Worm (Caenorhabditis elegans): Measurements from ENCODE around the gene nep-18.
"Not testable (repeated sequence)": the region's sequence is repeated elsewhere in the genome, so short reads cannot be mapped to it uniquely, and the experiment has no call there.

nep-18 gene

ce11 chrII:2563973-2564372 is at the start of gene nep-18:
nep-18 (minus strand) TSS chrII:2564073.
- TF ChIP-seq him-1 (tag; optimal IDR thresholded peaks at IDR 0.05) (no peak), dao-5 (tag; optimal IDR thresholded peaks at IDR 0.05) (no peak)

- not testable (repeated sequence) for TF ChIP-seq W03F9.2, him-1, dao-5 (tag; optimal IDR thresholded peaks at IDR 0.05)
Observed at ce11 chrII:2612278-2612677, 48.4 kb upstream of the nep-18 start, which contains the start of gene D2062.13. D2062.13 (plus strand) TSS chrII:2612578.

DNA sequence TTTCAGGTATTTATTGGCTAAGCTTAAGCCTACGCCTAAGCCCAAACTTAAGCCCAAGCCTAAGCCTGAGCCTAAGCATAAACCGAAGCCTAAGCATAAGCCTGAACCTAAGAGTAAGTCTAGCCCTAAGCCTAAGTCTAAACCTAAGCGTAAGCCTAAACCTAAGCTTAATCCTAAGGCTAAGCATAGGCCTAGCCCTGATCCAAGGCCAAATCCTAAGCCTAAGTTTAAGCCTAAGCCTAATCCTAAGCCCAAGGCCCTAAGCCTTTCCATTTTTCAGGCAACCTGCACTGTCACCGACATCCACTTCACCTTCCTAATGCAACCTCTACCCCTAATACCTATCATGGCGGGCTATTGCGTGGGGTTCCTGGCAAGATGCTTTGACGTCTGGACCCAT is 47.1 kb upstream of the nep-18 start:
- TF ChIP-seq him-1 (tag; optimal IDR thresholded peaks at IDR 0.05) (no peak), dao-5 (tag; optimal IDR thresholded peaks at IDR 0.05) (no peak), W03F9.2 (tag; optimal IDR thresholded peaks at IDR 0.05) (no peak)

- TF ChIP-seq W03F9.2 (tag; optimal IDR thresholded peaks at IDR 0.05): no peak
- TF ChIP-seq dao-5 (tag; optimal IDR thresholded peaks at IDR 0.05): no peak
- TF ChIP-seq him-1 (tag; optimal IDR thresholded peaks at IDR 0.05): no peak
Observed at ce11 chrII:2610202-2610912, 46.5 kb upstream of the nep-18 start, which contains the start of gene sri-38. sri-38 (plus strand) TSS chrII:2610862.

DNA sequence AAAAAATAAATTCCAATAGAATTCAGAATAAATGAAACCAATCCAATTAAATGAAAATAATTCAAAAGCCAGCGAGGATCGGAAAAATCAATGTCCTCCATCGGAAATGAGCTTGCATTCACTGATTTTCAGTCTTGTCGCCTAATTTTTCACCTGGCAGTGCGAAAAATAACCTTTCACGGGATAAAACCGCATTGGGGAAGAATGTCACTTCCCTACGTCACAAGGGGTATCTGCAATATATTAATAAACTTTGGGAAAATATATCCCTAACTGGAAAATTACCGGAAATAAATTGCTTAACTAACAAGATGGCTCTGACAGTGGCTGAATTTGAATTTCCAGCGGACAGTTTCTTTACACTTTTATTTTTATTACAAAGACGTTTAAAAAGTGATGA is 41.4 kb upstream of the nep-18 start, which contains the start of gene sri-77:
TSS of gene sri-77 (minus strand) at position 101 of the 400 bp plus-strand sequence.
- TF ChIP-seq him-1 (tag; optimal IDR thresholded peaks at IDR 0.05): no peak

DNA sequence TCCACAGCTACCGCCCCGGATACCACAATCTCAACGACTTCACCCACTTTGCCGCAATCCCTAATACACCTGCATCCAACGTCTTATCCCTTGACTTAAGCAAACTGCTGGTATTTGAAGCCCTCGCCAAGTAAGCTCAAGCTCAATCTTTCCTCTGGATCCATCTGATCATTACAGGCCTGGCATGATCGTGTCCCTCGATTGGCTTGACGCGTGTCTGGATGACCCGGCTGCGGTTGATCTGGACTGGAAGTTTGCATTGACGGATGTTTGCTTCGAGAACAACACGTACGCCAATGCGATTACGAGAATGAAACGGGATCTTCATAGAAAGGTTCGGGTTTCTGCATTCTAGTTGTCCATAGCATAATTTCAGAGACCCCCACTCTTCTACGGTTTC is 37.1 kb upstream of the nep-18 start:
- TF ChIP-seq W03F9.2 (tag; optimal IDR thresholded peaks at IDR 0.05) (no peak), dao-5 (tag; optimal IDR thresholded peaks at IDR 0.05) (no peak), him-1 (tag; optimal IDR thresholded peaks at IDR 0.05) (no peak)

DNA sequence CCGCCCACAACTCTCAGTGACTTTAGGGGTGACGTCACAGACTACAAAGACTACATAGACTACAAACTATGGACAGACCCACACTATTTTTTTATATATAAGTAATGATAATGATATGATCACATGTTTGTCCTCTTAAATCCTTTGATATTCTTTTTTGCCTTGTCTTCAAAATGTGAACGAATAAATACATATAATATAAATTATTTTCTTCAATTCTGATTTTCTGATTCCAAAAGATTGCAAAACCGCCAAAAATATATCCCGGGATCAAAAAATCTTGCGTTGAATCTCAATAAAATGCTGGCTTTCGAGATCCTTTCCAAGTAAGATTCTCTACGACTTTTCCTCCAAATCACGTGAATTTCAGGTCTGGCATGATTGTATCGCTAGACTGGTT is 36.3 kb upstream of the nep-18 start, which contains the start of gene F33H12.1:
TSS of gene F33H12.1 (plus strand) at position 301 of the 400 bp plus-strand sequence.
- not testable (repeated sequence) for TF ChIP-seq W03F9.2, dao-5, him-1 (tag; optimal IDR thresholded peaks at IDR 0.05)

DNA sequence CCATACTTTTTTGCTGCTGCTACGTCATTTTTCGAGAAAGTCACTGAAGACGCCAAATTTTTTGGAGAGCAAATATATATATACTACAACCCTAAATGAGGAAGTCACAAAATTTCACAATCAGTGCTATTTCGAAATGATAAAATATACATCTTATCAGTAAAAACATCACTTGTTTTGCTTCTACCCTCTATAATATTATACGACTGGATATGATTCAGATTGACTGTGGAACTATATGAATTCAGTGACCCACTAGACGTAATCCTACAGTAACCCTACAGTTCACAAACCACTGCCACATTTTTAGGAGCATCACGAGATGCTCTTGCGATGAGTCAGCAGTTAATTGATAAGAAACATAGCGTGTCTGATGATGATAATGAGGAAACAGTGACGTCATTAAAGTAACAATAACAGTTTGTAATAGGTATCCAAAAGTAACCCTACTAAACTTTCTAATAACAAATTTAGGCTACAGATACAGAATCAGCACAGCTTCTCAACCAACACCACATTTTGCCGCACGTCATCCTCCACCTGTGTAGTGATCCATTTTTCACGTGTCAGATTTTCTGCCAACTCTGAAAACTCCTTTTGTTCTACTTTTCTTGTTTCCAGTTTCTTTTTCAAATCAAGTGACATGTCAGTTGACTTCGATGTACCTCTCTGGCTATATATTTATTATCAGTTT is 23.1 kb upstream of the nep-18 start, which contains the start of the genes F33H12.7 and sri-39:
TSS of gene F33H12.7 (minus strand) at position 51 of the 694 bp plus-strand sequence.
TSS of gene sri-39 (plus strand) at position 644 of the 694 bp plus-strand sequence.
- TF ChIP-seq dao-5 (tag; optimal IDR thresholded peaks at IDR 0.05) (no peak), W03F9.2 (tag; optimal IDR thresholded peaks at IDR 0.05) (no peak), him-1 (tag; optimal IDR thresholded peaks at IDR 0.05) (no peak)

DNA sequence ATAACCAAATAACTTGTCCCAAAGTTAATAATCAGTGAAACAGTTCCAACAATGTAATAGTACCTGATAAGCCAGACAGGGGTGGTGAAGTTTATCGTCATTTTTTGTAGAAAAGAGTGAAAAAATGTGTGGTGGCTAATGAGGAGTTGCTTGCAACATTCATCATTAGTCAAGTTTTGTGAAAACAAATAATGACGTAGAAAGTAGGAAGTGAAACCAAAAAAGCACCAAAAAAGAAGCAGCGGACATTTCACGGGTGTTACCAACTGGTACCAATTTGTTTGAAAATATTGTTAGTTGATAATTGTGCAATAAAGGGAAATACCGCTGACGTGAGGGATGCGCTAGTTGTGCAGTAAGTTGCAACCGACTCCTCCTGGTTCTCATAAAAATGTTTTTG is 21.6 kb upstream of the nep-18 start, which contains the start of gene sri-36:
TSS of gene sri-36 (minus strand) at position 101 of the 400 bp plus-strand sequence.
- TF ChIP-seq dao-5 (tag; optimal IDR thresholded peaks at IDR 0.05) (no peak), him-1 (tag; optimal IDR thresholded peaks at IDR 0.05) (no peak), W03F9.2 (tag; optimal IDR thresholded peaks at IDR 0.05) (no peak)

ce11 chrII:2583044-2583443 is 19.2 kb upstream of the nep-18 start, which contains the start of gene sri-74:
sri-74 (minus strand) TSS chrII:2583144.
- no peak for TF ChIP-seq dao-5 (tag; optimal IDR thresholded peaks at IDR 0.05)
- TF ChIP-seq W03F9.2 (tag; optimal IDR thresholded peaks at IDR 0.05): no peak
- no peak for TF ChIP-seq him-1 (tag; optimal IDR thresholded peaks at IDR 0.05)

- no peak for TF ChIP-seq W03F9.2 (tag; optimal IDR thresholded peaks at IDR 0.05)
- no peak for TF ChIP-seq dao-5 (tag; optimal IDR thresholded peaks at IDR 0.05)
- TF ChIP-seq him-1 (tag; optimal IDR thresholded peaks at IDR 0.05): no peak
Observed at ce11 chrII:2578216-2578615, 14.3 kb upstream of the nep-18 start.

ce11 chrII:2564899-2565298 is 1.0 kb upstream of the nep-18 start, which contains the start of gene usp-39:
usp-39 (plus strand) TSS chrII:2565275.
- TF ChIP-seq W03F9.2 (tag; optimal IDR thresholded peaks at IDR 0.05) (peak; percentile 86), him-1 (tag; optimal IDR thresholded peaks at IDR 0.05) (peak; percentile 52), dao-5 (tag; optimal IDR thresholded peaks at IDR 0.05) (no peak)

DNA sequence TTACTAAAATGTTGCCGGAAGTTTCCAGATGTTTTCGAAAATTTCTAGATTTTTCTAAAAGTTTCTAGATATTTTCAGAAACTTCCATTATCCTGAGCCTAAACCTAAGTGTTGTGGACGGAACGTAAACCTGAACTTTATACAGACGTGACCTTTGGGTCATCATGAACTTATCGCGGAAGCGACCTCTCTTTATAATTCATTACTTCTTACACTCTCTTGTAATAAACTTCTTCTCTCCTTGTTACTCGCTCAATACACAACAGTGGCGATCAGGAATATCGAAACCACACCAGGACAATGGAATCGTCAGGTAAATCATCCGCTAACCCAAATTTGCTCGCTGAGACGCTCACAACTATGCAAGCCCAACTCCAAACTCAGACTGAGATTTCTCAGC is 10.2 kb downstream of the nep-18 start, which contains the start of gene K02F6.1:
TSS of gene K02F6.1 (plus strand) at position 301 of the 400 bp plus-strand sequence.
- not testable (repeated sequence) for TF ChIP-seq W03F9.2, dao-5, him-1 (tag; optimal IDR thresholded peaks at IDR 0.05)

ce11 chrII:2553030-2553429 is 10.8 kb downstream of the nep-18 start:
- TF ChIP-seq W03F9.2 (tag; optimal IDR thresholded peaks at IDR 0.05): no peak
- no peak for TF ChIP-seq him-1 (tag; optimal IDR thresholded peaks at IDR 0.05)
- TF ChIP-seq dao-5 (tag; optimal IDR thresholded peaks at IDR 0.05): no peak

All from whole organism, L4/young adult.